Worm (Caenorhabditis elegans): ENCODE measurements around the gene Y14H12B.1.

Y14H12B.1 gene

DNA sequence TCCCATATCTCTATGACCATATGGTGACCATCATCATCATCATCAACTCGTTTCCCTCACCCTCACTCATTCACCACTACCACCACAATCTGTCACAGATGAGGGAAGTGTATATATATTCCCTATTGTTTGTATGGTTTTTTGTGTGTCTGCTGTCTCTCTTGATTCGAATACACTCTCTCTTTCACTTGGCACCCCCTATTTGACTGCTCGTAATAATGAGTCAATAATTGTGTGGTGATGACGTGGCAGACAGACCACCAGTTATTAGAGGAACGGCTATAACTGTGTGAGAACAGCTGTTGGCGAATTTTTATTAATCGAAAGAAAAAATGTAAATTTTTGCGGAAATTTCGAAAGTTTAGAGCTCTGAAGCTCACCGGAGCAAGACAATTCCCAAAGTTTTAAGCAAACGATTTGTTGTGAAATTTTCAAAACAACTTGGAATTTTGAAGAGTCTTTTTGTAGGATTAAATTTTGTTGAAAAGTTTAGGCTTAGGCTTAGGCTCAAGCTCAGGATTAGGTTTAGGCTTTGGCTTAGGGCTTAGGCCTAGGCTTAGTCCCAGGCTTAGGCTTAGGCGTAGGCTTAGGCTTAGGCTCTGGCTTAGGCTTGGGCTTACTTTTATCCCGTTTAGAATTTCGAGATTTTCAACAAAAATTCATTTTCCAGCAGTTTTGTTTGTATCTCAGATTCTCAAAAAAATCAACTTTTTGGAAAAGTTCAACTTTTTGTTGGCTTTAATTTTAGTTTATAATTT lies 23.4 kb downstream of the Y14H12B.1 start:
- TF ChIP-seq mls-2 (tag; optimal IDR thresholded peaks at IDR 0.05) (peak; percentile 9), blmp-1 (tag; optimal IDR thresholded peaks at IDR 0.05) (no peak), mep-1 (tag; optimal IDR thresholded peaks at IDR 0.05) (peak; percentile 15), unc-39 (tag; optimal IDR thresholded peaks at IDR 0.05) (no peak), ceh-83 (GFP tag; optimal IDR thresholded peaks at IDR 0.05) (no peak), pha-4 (tag; optimal IDR thresholded peaks at IDR 0.05) (no peak), cnd-1 (tag; optimal IDR thresholded peaks at IDR 0.05) (peak; percentile 80), ceh-39 (tag; optimal IDR thresholded peaks at IDR 0.05) (peak; percentile 64), drap-1 (GFP tag; optimal IDR thresholded peaks at IDR 0.05) (no peak), hlh-1 (tag; optimal IDR thresholded peaks at IDR 0.05) (no peak), nhr-76 (tag; optimal IDR thresholded peaks at IDR 0.05) (no peak), ceh-43 (GFP tag; optimal IDR thresholded peaks at IDR 0.05) (peak; percentile 3), lin-32 (GFP tag; optimal IDR thresholded peaks at IDR 0.05) (peak; percentile 69), nhr-2 (tag; optimal IDR thresholded peaks at IDR 0.05) (peak; percentile 83), M03D4.4 (tag; optimal IDR thresholded peaks at IDR 0.05) (no peak), unc-62 (GFP tag; optimal IDR thresholded peaks at IDR 0.05) (peak; percentile 69)

ce11 chrII:3958673-3959299 lies 24.5 kb downstream of the Y14H12B.1 start:
- no peak for TF ChIP-seq ceh-43 (GFP tag; optimal IDR thresholded peaks at IDR 0.05)
- TF ChIP-seq nhr-76 (tag; optimal IDR thresholded peaks at IDR 0.05), result no peak
- peak; percentile 95 for TF ChIP-seq pha-4 (tag; optimal IDR thresholded peaks at IDR 0.05)
- peak; percentile 84 for TF ChIP-seq ces-1 (GFP tag; optimal IDR thresholded peaks at IDR 0.05)
- TF ChIP-seq cnd-1 (tag; optimal IDR thresholded peaks at IDR 0.05), result peak; percentile 15
- TF ChIP-seq tbx-8 (GFP tag; optimal IDR thresholded peaks at IDR 0.05), result no peak
- peak; percentile 48 for TF ChIP-seq nhr-237 (tag; optimal IDR thresholded peaks at IDR 0.05)
- TF ChIP-seq mep-1 (tag; optimal IDR thresholded peaks at IDR 0.05), result peak; percentile 21
- peak; percentile 18 for TF ChIP-seq drap-1 (GFP tag; optimal IDR thresholded peaks at IDR 0.05)
- no peak for TF ChIP-seq nhr-2 (tag; optimal IDR thresholded peaks at IDR 0.05)
- TF ChIP-seq unc-39 (tag; optimal IDR thresholded peaks at IDR 0.05), result no peak
- peak; percentile 46 for TF ChIP-seq unc-62 (GFP tag; optimal IDR thresholded peaks at IDR 0.05)
- TF ChIP-seq elt-1 (tag; optimal IDR thresholded peaks at IDR 0.05; ENCODE audit: borderline replicate concordance, insufficient read depth), result no peak
- TF ChIP-seq snpc-4 (tag; optimal IDR thresholded peaks at IDR 0.05), result no peak
- TF ChIP-seq unc-120 (tag; optimal IDR thresholded peaks at IDR 0.05; ENCODE audit: poor library complexity, severe bottlenecking), result peak; percentile 71
- TF ChIP-seq sptf-1 (tag; optimal IDR thresholded peaks at IDR 0.05), result peak; percentile 9
- TF ChIP-seq zip-8 (tag; optimal IDR thresholded peaks at IDR 0.05), result peak; percentile 35
- TF ChIP-seq mls-2 (tag; optimal IDR thresholded peaks at IDR 0.05), result peak; percentile 45

DNA sequence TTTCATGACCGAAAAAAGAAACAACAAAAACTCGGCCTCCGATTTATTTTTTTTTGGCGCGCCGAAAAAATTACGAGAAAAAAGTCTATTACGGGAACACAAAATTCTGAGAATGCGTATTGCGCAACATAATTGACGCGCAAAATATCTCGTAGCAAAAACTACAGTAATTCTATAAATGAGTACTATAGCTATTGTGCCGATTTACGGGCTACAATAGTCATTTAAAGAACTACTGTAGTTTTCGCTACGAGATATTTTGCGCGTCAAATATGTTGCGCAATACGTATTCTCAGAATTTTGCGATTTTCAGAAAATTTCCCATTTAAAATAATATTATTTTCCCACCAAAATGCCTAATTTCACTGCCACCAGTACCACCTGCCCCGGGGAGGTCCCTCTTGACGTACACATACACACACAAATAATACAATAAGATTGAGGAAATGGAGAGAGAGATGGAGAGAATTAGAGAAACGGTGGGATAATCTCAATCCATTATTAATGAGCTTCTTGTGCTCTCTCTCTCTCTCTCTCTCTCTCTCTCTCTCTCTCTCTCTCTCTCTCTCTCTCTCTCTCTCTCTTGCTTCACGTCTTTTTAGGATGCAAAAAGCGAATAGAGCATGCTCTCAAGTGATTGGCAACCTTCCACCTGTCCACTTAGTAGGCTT lies 25.3 kb downstream of the Y14H12B.1 start:
- TF ChIP-seq mab-5 (tag; optimal IDR thresholded peaks at IDR 0.05) (no peak), ceh-83 (GFP tag; optimal IDR thresholded peaks at IDR 0.05) (no peak), lsy-2 (tag; optimal IDR thresholded peaks at IDR 0.05) (no peak), M03D4.4 (tag; optimal IDR thresholded peaks at IDR 0.05) (no peak), blmp-1 (tag; optimal IDR thresholded peaks at IDR 0.05) (no peak), hlh-1 (tag; optimal IDR thresholded peaks at IDR 0.05) (peak; percentile 21), nhr-2 (tag; optimal IDR thresholded peaks at IDR 0.05) (no peak), snpc-4 (tag; optimal IDR thresholded peaks at IDR 0.05) (no peak), unc-39 (tag; optimal IDR thresholded peaks at IDR 0.05) (no peak), nhr-28 (tag; optimal IDR thresholded peaks at IDR 0.05) (no peak), cnd-1 (tag; optimal IDR thresholded peaks at IDR 0.05) (peak; percentile 62), nhr-12 (tag; optimal IDR thresholded peaks at IDR 0.05) (no peak), pha-4 (tag; optimal IDR thresholded peaks at IDR 0.05) (no peak), drap-1 (GFP tag; optimal IDR thresholded peaks at IDR 0.05) (peak; percentile 31), sptf-1 (tag; optimal IDR thresholded peaks at IDR 0.05) (peak; percentile 53), mls-2 (tag; optimal IDR thresholded peaks at IDR 0.05) (peak; percentile 53), tbx-8 (GFP tag; optimal IDR thresholded peaks at IDR 0.05) (no peak), ces-1 (GFP tag; optimal IDR thresholded peaks at IDR 0.05) (peak; percentile 87), zip-8 (tag; optimal IDR thresholded peaks at IDR 0.05) (peak; percentile 95), ceh-43 (GFP tag; optimal IDR thresholded peaks at IDR 0.05) (no peak), mep-1 (tag; optimal IDR thresholded peaks at IDR 0.05) (peak; percentile 12), sem-2 (GFP tag; optimal IDR thresholded peaks at IDR 0.05) (no peak), elt-1 (tag; optimal IDR thresholded peaks at IDR 0.05; ENCODE audit: borderline replicate concordance, insufficient read depth) (no peak), flh-1 (GFP tag; optimal IDR thresholded peaks at IDR 0.05) (no peak), nhr-237 (tag; optimal IDR thresholded peaks at IDR 0.05) (no peak), ceh-39 (tag; optimal IDR thresholded peaks at IDR 0.05) (no peak), unc-62 (GFP tag; optimal IDR thresholded peaks at IDR 0.05) (peak; percentile 5), unc-120 (tag; optimal IDR thresholded peaks at IDR 0.05; ENCODE audit: poor library complexity, severe bottlenecking) (no peak), nhr-76 (tag; optimal IDR thresholded peaks at IDR 0.05) (no peak), elt-3 (tag; optimal IDR thresholded peaks at IDR 0.05) (no peak), lin-32 (GFP tag; optimal IDR thresholded peaks at IDR 0.05) (no peak), bed-3 (GFP tag; optimal IDR thresholded peaks at IDR 0.05) (no peak), ztf-11 (tag; optimal IDR thresholded peaks at IDR 0.05) (peak; percentile 51), lin-13 (tag; optimal IDR thresholded peaks at IDR 0.05) (no peak), ham-2 (GFP tag; optimal IDR thresholded peaks at IDR 0.05) (no peak)
